Fruit fly (Drosophila melanogaster): ENCODE data around the gene Kdm2.

Kdm2 gene

DNA sequence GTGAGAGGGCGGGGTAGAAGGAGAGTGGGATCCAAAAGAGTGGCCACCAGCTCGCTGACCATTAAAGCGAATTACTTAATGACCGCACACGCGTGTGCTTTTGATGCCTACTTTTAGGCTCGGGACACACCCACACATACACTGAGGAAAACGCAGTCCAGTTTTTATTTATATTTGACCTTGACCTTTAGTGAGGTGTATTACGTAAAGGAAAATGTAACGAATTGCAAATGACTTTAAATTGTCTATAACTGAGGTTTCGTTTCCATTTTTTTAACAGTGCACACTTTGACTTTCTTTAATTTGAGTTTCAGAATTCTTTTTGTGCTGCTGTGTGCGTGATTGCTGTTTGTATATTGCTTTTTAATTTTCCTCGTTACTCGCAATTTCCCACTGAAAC lies 33.0 kb downstream of the Kdm2 start:
- TF ChIP-seq Smox (GFP tag; optimal IDR thresholded peaks at IDR 0.05): no peak
- peak; percentile 24 for TF ChIP-seq Hr39 (GFP tag; optimal IDR thresholded peaks at IDR 0.05)
- TF ChIP-seq Sox102F (GFP tag; optimal IDR thresholded peaks at IDR 0.05): no peak
- TF ChIP-seq OdsH (GFP tag; optimal IDR thresholded peaks at IDR 0.05): peak; percentile 7
- 0 out of 2 replicates have a peak, but pooled peaks have one; percentile 23 for TF ChIP-seq Gug (GFP tag; IDR thresholded peaks at IDR 0.05)
- TF ChIP-seq Eip78C (GFP tag): peak; percentile 42
- TF ChIP-seq CG7368 (GFP tag; optimal IDR thresholded peaks at IDR 0.05): no peak
- TF ChIP-seq CG15336 (GFP tag; IDR thresholded peaks at IDR 0.05): peak; percentile 35; the same call in 1 of the 2 replicates
- TF ChIP-seq esn (GFP tag; optimal IDR thresholded peaks at IDR 0.05): no peak
- no peak for TF ChIP-seq CG4318 (GFP tag; optimal IDR thresholded peaks at IDR 0.05)
- TF ChIP-seq net (GFP tag; optimal IDR thresholded peaks at IDR 0.05): no peak
- TF ChIP-seq topi (GFP tag; optimal IDR thresholded peaks at IDR 0.05): peak; percentile 6
- no peak for TF ChIP-seq vri (GFP tag; optimal IDR thresholded peaks at IDR 0.05)
- no peak for TF ChIP-seq CG11762 (GFP tag; optimal IDR thresholded peaks at IDR 0.05; ENCODE audit: insufficient read depth)
- peak; percentile 1 for TF ChIP-seq CG31627 (GFP tag; optimal IDR thresholded peaks at IDR 0.05)
- TF ChIP-seq Eip93F (GFP tag; optimal IDR thresholded peaks at IDR 0.05): no peak
- no peak for TF ChIP-seq fkh (GFP tag; optimal IDR thresholded peaks at IDR 0.05)
- no peak for TF ChIP-seq CG3032 (tag; optimal IDR thresholded peaks at IDR 0.05)
- TF ChIP-seq fd85E (GFP tag; optimal IDR thresholded peaks at IDR 0.05): no peak
- TF ChIP-seq ss (GFP tag; optimal IDR thresholded peaks at IDR 0.05): no peak
- no peak for TF ChIP-seq lz (GFP tag; optimal IDR thresholded peaks at IDR 0.05)
- peak; percentile 28 for TF ChIP-seq acj6 (GFP tag; optimal IDR thresholded peaks at IDR 0.05)
- no peak for TF ChIP-seq Eip75B (GFP tag; optimal IDR thresholded peaks at IDR 0.05)
- TF ChIP-seq fd59A (GFP tag; optimal IDR thresholded peaks at IDR 0.05): no peak
- TF ChIP-seq Sox15 (GFP tag; optimal IDR thresholded peaks at IDR 0.05): no peak
- TF ChIP-seq CG16779 (tag; optimal IDR thresholded peaks at IDR 0.05): no peak
- TF ChIP-seq dsx (GFP tag; optimal IDR thresholded peaks at IDR 0.05; ENCODE audit: poor library complexity, severe bottlenecking): no peak
- no peak for TF ChIP-seq CG6854 (GFP tag; optimal IDR thresholded peaks at IDR 0.05)
- peak; percentile 49; the same call in 1 of the 3 replicates for TF ChIP-seq eg (GFP tag; IDR thresholded peaks at IDR 0.05)
- no peak for TF ChIP-seq CG9139 (GFP tag; optimal IDR thresholded peaks at IDR 0.05)
- TF ChIP-seq CG11902 (GFP tag; optimal IDR thresholded peaks at IDR 0.05): no peak
- no peak for TF ChIP-seq Hr38 (GFP tag; optimal IDR thresholded peaks at IDR 0.05)
- no peak for TF ChIP-seq spab (GFP tag; optimal IDR thresholded peaks at IDR 0.05)
- TF ChIP-seq svp (GFP tag): no peak
- no peak for TF ChIP-seq CG6808 (GFP tag; optimal IDR thresholded peaks at IDR 0.05)
- TF ChIP-seq Lpt (GFP tag; optimal IDR thresholded peaks at IDR 0.05): no peak
- no peak for TF ChIP-seq Ets21C (GFP tag; optimal IDR thresholded peaks at IDR 0.05)
- no peak for TF ChIP-seq Ets96B (tag; optimal IDR thresholded peaks at IDR 0.05)
- no peak for TF ChIP-seq CG6276 (GFP tag; optimal IDR thresholded peaks at IDR 0.05)
- TF ChIP-seq CG6792 (GFP tag; optimal IDR thresholded peaks at IDR 0.05): no peak
- no peak for TF ChIP-seq CG10669 (GFP tag; optimal IDR thresholded peaks at IDR 0.05)
- peak; percentile 41 for TF ChIP-seq CG32006 (GFP tag; optimal IDR thresholded peaks at IDR 0.05)
- no peak for TF ChIP-seq CG8319 (GFP tag; optimal IDR thresholded peaks at IDR 0.05)
- TF ChIP-seq salr (GFP tag; optimal IDR thresholded peaks at IDR 0.05): no peak
- 0 out of 3 replicates have a peak, but pooled peaks have one; percentile 19 for TF ChIP-seq CG8119 (GFP tag; IDR thresholded peaks at IDR 0.05)
- TF ChIP-seq CG1621 (tag; optimal IDR thresholded peaks at IDR 0.05): no peak
- TF ChIP-seq CG8632 (GFP tag; optimal IDR thresholded peaks at IDR 0.05): no peak
- no peak for TF ChIP-seq CG34406 (GFP tag; optimal IDR thresholded peaks at IDR 0.05)
- TF ChIP-seq CG6163 (GFP tag; IDR thresholded peaks at IDR 0.05): 0 out of 3 replicates have a peak, but pooled peaks have one; percentile 54
- TF ChIP-seq pdm3 (GFP tag; optimal IDR thresholded peaks at IDR 0.05): no peak
- no peak for TF ChIP-seq Met (GFP tag; optimal IDR thresholded peaks at IDR 0.05)
- no peak for TF ChIP-seq dac (GFP tag; optimal IDR thresholded peaks at IDR 0.05)
- peak; percentile 6 for TF ChIP-seq Hr4 (GFP tag; optimal IDR thresholded peaks at IDR 0.05)
